Fruit fly (Drosophila melanogaster) whole organism, wandering third instar larva: ENCODE results near the gene osa.

ENCODE experiments used
- Abd-B ChIP-seq: fragments of >200 bp; optimal IDR thresholded peaks from 2 replicates; lab custom pipeline; 2017; ENCODE audit warnings: missing biosample characterization, missing genetic modification characterization
- CG32264 ChIP-seq: fragments of 200-800 bp; sonication (Bioruptor generic); optimal IDR thresholded peaks from 2 replicates; lab custom pipeline; 2016; ENCODE audit warnings: missing biosample characterization, missing genetic modification characterization
- CG9705 ChIP-seq: fragments of 200-800 bp; sonication (Bioruptor generic); optimal IDR thresholded peaks from 2 replicates; lab custom pipeline; 2018; ENCODE audit warnings: missing biosample characterization, mild to moderate bottlenecking, missing genetic modification characterization
- CrebA ChIP-seq: fragments of 200-800 bp; sonication (Bioruptor generic); optimal IDR thresholded peaks from 2 replicates; lab custom pipeline; 2016; ENCODE audit warnings: missing biosample characterization, mild to moderate bottlenecking, missing genetic modification characterization, borderline replicate concordance
- Dfd ChIP-seq: fragments of >200 bp; optimal IDR thresholded peaks from 2 replicates; lab custom pipeline; 2017; ENCODE audit warnings: missing biosample characterization, missing genetic modification characterization
- Dif ChIP-seq: fragments of 200-275, 200-300 bp; sonication (Bioruptor generic); optimal IDR thresholded peaks from 2 replicates; lab custom pipeline; 2018; ENCODE audit warnings: missing biosample characterization, missing genetic modification characterization; ENCODE audit not compliant: partially characterized antibody
- GATAd ChIP-seq: sonication (Bioruptor generic); optimal IDR thresholded peaks from 2 replicates; lab custom pipeline; 2016; ENCODE audit warnings: missing biosample characterization, missing genetic modification characterization
- HLH106 ChIP-seq: fragments of 200-800 bp; optimal IDR thresholded peaks from 3 replicates; lab custom pipeline; 2019; ENCODE audit warnings: missing biosample characterization, mild to moderate bottlenecking, missing genetic modification characterization, moderate library complexity
- Hnf4 ChIP-seq: fragments of 200-800 bp; sonication (Bioruptor generic); optimal IDR thresholded peaks from 2 replicates; lab custom pipeline; 2016; ENCODE audit warnings: missing biosample characterization, mild to moderate bottlenecking, missing genetic modification characterization
- Hr78 ChIP-seq: fragments of >200 bp; optimal IDR thresholded peaks from 2 replicates; lab custom pipeline; 2017; ENCODE audit warnings: missing biosample characterization, missing genetic modification characterization
- Hr83 ChIP-seq: fragments of 200-300 bp; sonication (Bioruptor generic); optimal IDR thresholded peaks from 2 replicates; lab custom pipeline; 2016; ENCODE audit warnings: missing biosample characterization, mild to moderate bottlenecking, missing genetic modification characterization, moderate library complexity; ENCODE audit not compliant: poor library complexity, severe bottlenecking
- Jra ChIP-seq: sonication (Bioruptor generic); optimal IDR thresholded peaks from 2 replicates; lab custom pipeline; 2016; ENCODE audit warnings: missing biosample characterization, missing genetic modification characterization
- Mio ChIP-seq: sonication (Bioruptor generic); optimal IDR thresholded peaks from 2 replicates; lab custom pipeline; 2016; ENCODE audit warnings: missing biosample characterization, missing genetic modification characterization
- Myc ChIP-seq: fragments of >200 bp; optimal IDR thresholded peaks from 2 replicates; lab custom pipeline; 2017
- N ChIP-seq: fragments of >200 bp; optimal IDR thresholded peaks from 2 replicates; lab custom pipeline; 2018; ENCODE audit warnings: missing biosample characterization, missing external identifiers, missing genetic modification characterization
- OdsH ChIP-seq: fragments of 200-800 bp; sonication (Bioruptor generic); optimal IDR thresholded peaks from 2 replicates; lab custom pipeline; 2016; ENCODE audit warnings: missing biosample characterization, mild to moderate bottlenecking, missing genetic modification characterization
- Rel ChIP-seq, 2 experiments: fragments of 200-800 bp; sonication (Bioruptor generic) in 1 of 2; optimal IDR thresholded peaks; 2 replicates in 1 of 2; 3 replicates in 1 of 2; lab custom pipeline; 2016 to 2019; ENCODE audit warnings: mild to moderate bottlenecking in 2 of 2, missing biosample characterization in 2 of 2, missing genetic modification characterization in 2 of 2, moderate library complexity in 1 of 2
- Sp1 ChIP-seq: fragments of 200-800 bp; sonication (Bioruptor generic); optimal IDR thresholded peaks from 3 replicates; lab custom pipeline; 2019; ENCODE audit warnings: missing biosample characterization, mild to moderate bottlenecking, missing genetic modification characterization, moderate library complexity
- Vsx2 ChIP-seq: fragments of 200-300, 225-300 bp; sonication (Bioruptor generic); optimal IDR thresholded peaks from 2 replicates; lab custom pipeline; 2018; ENCODE audit warnings: missing biosample characterization, missing genetic modification characterization; ENCODE audit not compliant: partially characterized antibody
- br ChIP-seq: fragments of 200-800 bp; sonication (Bioruptor generic); optimal IDR thresholded peaks from 2 replicates; lab custom pipeline; 2016; ENCODE audit warnings: missing biosample characterization, missing genetic modification characterization
- brk ChIP-seq: fragments of 200-800 bp; sonication (Bioruptor generic); optimal IDR thresholded peaks from 2 replicates; lab custom pipeline; 2016; ENCODE audit warnings: missing biosample characterization, mild to moderate bottlenecking, missing genetic modification characterization
- dl ChIP-seq, 2 experiments: fragments of 175-275, 200-275 bp in 1 of 2; fragments of 200-275 bp in 1 of 2; sonication (Bioruptor generic); optimal IDR thresholded peaks; lab custom pipeline; 2018; ENCODE audit warnings: mild to moderate bottlenecking in 2 of 2, missing biosample characterization in 2 of 2, missing genetic modification characterization in 2 of 2, moderate library complexity in 2 of 2; ENCODE audit not compliant: partially characterized antibody in 2 of 2, insufficient read depth in 1 of 2
- dmrt93B ChIP-seq: fragments of 200-800 bp; sonication (Bioruptor generic); optimal IDR thresholded peaks from 2 replicates; lab custom pipeline; 2018; ENCODE audit warnings: missing biosample characterization, mild to moderate bottlenecking, missing genetic modification characterization
- dsf ChIP-seq: sonication (Bioruptor generic); optimal IDR thresholded peaks from 2 replicates; lab custom pipeline; 2016; ENCODE audit warnings: missing biosample characterization, missing genetic modification characterization, borderline replicate concordance
- ey ChIP-seq: fragments of 200-800 bp; sonication (Bioruptor generic); optimal IDR thresholded peaks from 2 replicates; lab custom pipeline; 2016; ENCODE audit warnings: missing biosample characterization, missing genetic modification characterization
- foxo ChIP-seq, 2 experiments: fragments of 200-800 bp; sonication (Bioruptor generic); optimal IDR thresholded peaks; 2 replicates in 1 of 2; 3 replicates in 1 of 2; lab custom pipeline; 2016 to 2017; ENCODE audit warnings: missing biosample characterization in 2 of 2, missing genetic modification characterization in 2 of 2
- fru ChIP-seq: fragments of 200-800 bp; sonication (Bioruptor generic); optimal IDR thresholded peaks from 3 replicates; lab custom pipeline; 2016; ENCODE audit warnings: missing biosample characterization, mild to moderate bottlenecking, missing genetic modification characterization
- h ChIP-seq: fragments of 200-800 bp; sonication (Bioruptor generic); optimal IDR thresholded peaks from 3 replicates; lab custom pipeline; 2016; ENCODE audit warnings: missing biosample characterization, mild to moderate bottlenecking, missing genetic modification characterization
- jim ChIP-seq: fragments of 175-275, 200-325 bp; sonication (Bioruptor generic); optimal IDR thresholded peaks from 2 replicates; lab custom pipeline; 2016; ENCODE audit warnings: missing biosample characterization, mild to moderate bottlenecking, missing genetic modification characterization
- lola ChIP-seq: fragments of >200 bp; optimal IDR thresholded peaks from 2 replicates; lab custom pipeline; 2017; ENCODE audit warnings: missing biosample characterization, missing genetic modification characterization
- pan ChIP-seq: fragments of >200 bp; optimal IDR thresholded peaks from 2 replicates; lab custom pipeline; 2017
- psq ChIP-seq: fragments of 200-800 bp; sonication (Bioruptor generic); optimal IDR thresholded peaks from 3 replicates; lab custom pipeline; 2017; ENCODE audit warnings: missing biosample characterization, mild to moderate bottlenecking, missing genetic modification characterization, moderate library complexity
- rgr ChIP-seq: fragments of 200-800 bp; sonication (Bioruptor generic); optimal IDR thresholded peaks from 3 replicates; lab custom pipeline; 2016; ENCODE audit warnings: missing biosample characterization, mild to moderate bottlenecking, missing genetic modification characterization
- sage ChIP-seq: fragments of 200-800 bp; sonication (Bioruptor generic); optimal IDR thresholded peaks from 2 replicates; lab custom pipeline; 2016; ENCODE audit warnings: missing biosample characterization, mild to moderate bottlenecking, missing genetic modification characterization
- sv ChIP-seq: fragments of 200-800 bp; sonication (Bioruptor generic); optimal IDR thresholded peaks from 3 replicates; lab custom pipeline; 2016; ENCODE audit warnings: missing biosample characterization, missing genetic modification characterization
- tai ChIP-seq: sonication (Bioruptor generic); optimal IDR thresholded peaks from 2 replicates; lab custom pipeline; 2016; ENCODE audit warnings: missing biosample characterization, missing genetic modification characterization
- usp ChIP-seq: fragments of >200 bp; optimal IDR thresholded peaks from 2 replicates; lab custom pipeline; 2017; ENCODE audit warnings: missing biosample characterization, missing genetic modification characterization
- woc ChIP-seq: sonication (Bioruptor generic); optimal IDR thresholded peaks from 2 replicates; lab custom pipeline; 2016; ENCODE audit warnings: missing biosample characterization, mild to moderate bottlenecking, missing genetic modification characterization

osa gene

dm6 chr3R:17703691-17704537 lies 14.2 kb downstream of the osa start (continued):
- TF ChIP-seq ey (GFP tag; lab: Kevin White, UChicago) (peak; percentile 100), psq (GFP tag; lab: Kevin White, UChicago) (peak; percentile 99), Hr78 (GFP tag; lab: Kevin White, UChicago) (no peak)

- TF ChIP-seq sv (GFP tag; lab: Kevin White, UChicago) (no peak), foxo (GFP tag; optimal IDR thresholded peaks at IDR 0.05; lab: Kevin White, UChicago) (peak in 1 of 2 experiments; percentile 91), pan (lab: Kevin White, UChicago) (no peak), CG9705 (GFP tag; lab: Kevin White, UChicago) (peak; percentile 54), Hnf4 (peak; percentile 60), Myc (lab: Kevin White, UChicago) (no peak), Hr83 (GFP tag; lab: Kevin White, UChicago) (no peak), tai (GFP tag; lab: Kevin White, UChicago) (peak; percentile 81), CG32264 (GFP tag; lab: Kevin White, UChicago) (peak; percentile 86), dl (GFP tag; optimal IDR thresholded peaks at IDR 0.05; lab: Kevin White, UChicago; ENCODE audit: insufficient read depth in 1 of 2, partially characterized antibody in 2 of 2) (no peak), N (GFP tag; lab: Kevin White, UChicago) (no peak), usp (GFP tag; lab: Kevin White, UChicago) (no peak), Jra (GFP tag; lab: Kevin White, UChicago) (peak; percentile 58), Sp1 (GFP tag; lab: Kevin White, UChicago) (peak; percentile 89), rgr (peak; percentile 90), psq (GFP tag; lab: Kevin White, UChicago) (peak; percentile 73), Rel (GFP tag; optimal IDR thresholded peaks at IDR 0.05; lab: Kevin White, UChicago) (no peak), Rel (tag; optimal IDR thresholded peaks at IDR 0.05; lab: Kevin White, UChicago) (no peak), CrebA (GFP tag; lab: Kevin White, UChicago) (no peak), Abd-B (GFP tag; lab: Kevin White, UChicago) (no peak), lola (GFP tag; lab: Kevin White, UChicago) (no peak), Dfd (GFP tag; lab: Kevin White, UChicago) (no peak), jim (no peak), h (GFP tag; lab: Kevin White, UChicago) (peak; percentile 91), OdsH (peak; percentile 91), ey (GFP tag; lab: Kevin White, UChicago) (peak; percentile 94), sage (peak; percentile 58), br (GFP tag; lab: Kevin White, UChicago) (peak; percentile 87), Hr78 (GFP tag; lab: Kevin White, UChicago) (no peak), HLH106 (tag; lab: Kevin White, UChicago) (peak; percentile 82), Vsx2 (GFP tag; lab: Kevin White, UChicago) (no peak), woc (peak; percentile 76), brk (GFP tag; lab: Kevin White, UChicago) (peak; percentile 43), Mio (GFP tag; lab: Kevin White, UChicago) (peak; percentile 7), Dif (no peak), fru (GFP tag; lab: Kevin White, UChicago) (peak; percentile 93), dmrt93B (peak; percentile 90), dsf (GFP tag; lab: Kevin White, UChicago) (no peak), GATAd (GFP tag; lab: Kevin White, UChicago) (no peak)
Observed at dm6 chr3R:17703024-17703690, 15.0 kb downstream of the osa start.
